Fruit fly (Drosophila melanogaster) whole organism, pupa: ENCODE measurements around the gene vvl.

Source experiments
- CG10348 ChIP-seq: fragments of 200-800 bp; sonication (Bioruptor generic); IDR thresholded peaks from 2 replicates; pipeline ENCODE4 v1.3.6; 2022; ENCODE audit warnings: missing biosample characterization, missing genetic modification characterization
- CG12605 ChIP-seq: fragments of 200-800 bp; sonication (Bioruptor generic); IDR thresholded peaks from 2 replicates; pipeline ENCODE4 v1.3.6; 2022; ENCODE audit warnings: missing biosample characterization, missing genetic modification characterization

dm6 chr3L:6816230-6816629 is 26.3 kb downstream of the vvl start:
- TF ChIP-seq CG10348 (GFP tag; lab: Robert Waterston, UW) (no peak), CG12605 (GFP tag; lab: Robert Waterston, UW) (no peak)
